Worm (Caenorhabditis elegans) whole organism, L2 larva: ENCODE measurements around the gene vps-45.

ENCODE experiments used
- C34F6.9 ChIP-seq: fragments of 150-350 bp; optimal IDR thresholded peaks from 2 replicates; lab custom pipeline; 2014; ENCODE audit warnings: missing biosample characterization, missing genetic modification characterization
- F13H6.1 ChIP-seq: sonication (generic microtip); optimal IDR thresholded peaks from 2 replicates; lab custom pipeline; 2016; ENCODE audit warnings: missing genetic modification characterization, missing compliant biosample characterization
- R02D3.7 ChIP-seq: fragments of 150-350 bp; optimal IDR thresholded peaks from 2 replicates; lab custom pipeline; 2014; ENCODE audit warnings: missing biosample characterization, missing genetic modification characterization
- Y55F3AM.14 ChIP-seq: fragments of 200-800 bp; sonication (Bioruptor generic); optimal IDR thresholded peaks from 2 replicates; lab custom pipeline; 2018; ENCODE audit warnings: mild to moderate bottlenecking, missing genetic modification characterization, missing compliant biosample characterization
- ZK546.5 ChIP-seq: sonication (generic microtip); optimal IDR thresholded peaks from 2 replicates; lab custom pipeline; 2017; ENCODE audit warnings: missing biosample characterization, missing genetic modification characterization
- alr-1 ChIP-seq: fragments of 150-350 bp; optimal IDR thresholded peaks from 2 replicates; lab custom pipeline; 2014; ENCODE audit warnings: missing biosample characterization, missing genetic modification characterization
- aly-2 ChIP-seq: fragments of 150-350 bp; optimal IDR thresholded peaks from 2 replicates; lab custom pipeline; 2014; ENCODE audit warnings: missing biosample characterization, missing genetic modification characterization
- ama-1 ChIP-seq: fragments of 150-350 bp; optimal IDR thresholded peaks from 2 replicates; lab custom pipeline; 2018; ENCODE audit warnings: inconsistent platforms
- blmp-1 ChIP-seq: sonication (generic microtip); optimal IDR thresholded peaks from 2 replicates; lab custom pipeline; 2017; ENCODE audit warnings: missing genetic modification characterization, mild to moderate bottlenecking, missing compliant biosample characterization, antibody characterized with exemption, moderate library complexity; ENCODE audit not compliant: insufficient read depth
- ceh-16 ChIP-seq: fragments of 150-350 bp; optimal IDR thresholded peaks from 2 replicates; lab custom pipeline; 2014; ENCODE audit warnings: missing biosample characterization, missing genetic modification characterization
- ceh-82 ChIP-seq: fragments of 150-350 bp; optimal IDR thresholded peaks from 2 replicates; lab custom pipeline; 2014; ENCODE audit warnings: missing biosample characterization, missing genetic modification characterization
- crh-2 ChIP-seq: sonication (generic microtip); optimal IDR thresholded peaks from 2 replicates; lab custom pipeline; 2017; ENCODE audit warnings: missing biosample characterization, missing genetic modification characterization
- dmd-4 ChIP-seq: sonication (generic microtip); optimal IDR thresholded peaks from 2 replicates; lab custom pipeline; 2017; ENCODE audit warnings: missing biosample characterization, missing genetic modification characterization
- egl-27 ChIP-seq: sonication (generic microtip); optimal IDR thresholded peaks from 3 replicates; lab custom pipeline; 2017; ENCODE audit warnings: missing biosample characterization, missing genetic modification reagents, missing genetic modification characterization
- elt-1 ChIP-seq: fragments of 150-350 bp; optimal IDR thresholded peaks from 2 replicates; lab custom pipeline; 2014; ENCODE audit warnings: missing biosample characterization, missing genetic modification characterization
- elt-3 ChIP-seq: sonication (generic microtip); optimal IDR thresholded peaks from 2 replicates; lab custom pipeline; 2017; ENCODE audit warnings: missing biosample characterization, missing genetic modification characterization
- fos-1 ChIP-seq: fragments of 150-350 bp; optimal IDR thresholded peaks from 2 replicates; lab custom pipeline; 2014; ENCODE audit warnings: missing biosample characterization, missing genetic modification characterization
- gmeb-1 ChIP-seq: fragments of 150-350 bp; optimal IDR thresholded peaks from 2 replicates; lab custom pipeline; 2014; ENCODE audit warnings: missing biosample characterization, missing genetic modification characterization
- lin-11 ChIP-seq: fragments of 150-350 bp; sonication (generic microtip); optimal IDR thresholded peaks from 2 replicates; lab custom pipeline; 2014; ENCODE audit warnings: missing biosample characterization, missing genetic modification characterization, inconsistent platforms, mixed read lengths
- lin-13 ChIP-seq: fragments of 150-350 bp; optimal IDR thresholded peaks from 2 replicates; lab custom pipeline; 2014; ENCODE audit warnings: missing biosample characterization, missing genetic modification reagents, missing genetic modification characterization
- lin-39 ChIP-seq: fragments of 150-350 bp; optimal IDR thresholded peaks from 2 replicates; lab custom pipeline; 2014; ENCODE audit warnings: missing biosample characterization, missing genetic modification reagents, missing genetic modification characterization
- lsy-2 ChIP-seq, 2 experiments: fragments of 150-350 bp in 1 of 2; sonication (generic microtip) in 1 of 2; optimal IDR thresholded peaks; 2 replicates each; lab custom pipeline; 2014 to 2017; ENCODE audit warnings: missing biosample characterization in 2 of 2, missing genetic modification characterization in 2 of 2
- mab-5 ChIP-seq: fragments of 150-350 bp; optimal IDR thresholded peaks from 2 replicates; lab custom pipeline; 2014; ENCODE audit warnings: missing biosample characterization, missing genetic modification characterization
- mbf-1 ChIP-seq: sonication (generic microtip); optimal IDR thresholded peaks from 2 replicates; lab custom pipeline; 2017; ENCODE audit warnings: missing biosample characterization, missing genetic modification characterization
- mdl-1 ChIP-seq, 2 experiments: fragments of 150-350 bp in 1 of 2; sonication (generic microtip) in 1 of 2; optimal IDR thresholded peaks; 2 replicates each; lab custom pipeline; 2017; ENCODE audit warnings: missing biosample characterization in 2 of 2, missing genetic modification characterization in 2 of 2
- nhr-10 ChIP-seq: sonication (generic microtip); optimal IDR thresholded peaks from 2 replicates; lab custom pipeline; 2017; ENCODE audit warnings: missing biosample characterization, missing genetic modification characterization
- nhr-11 ChIP-seq: fragments of 150-350 bp; optimal IDR thresholded peaks from 2 replicates; lab custom pipeline; 2014; ENCODE audit warnings: missing biosample characterization, missing genetic modification characterization
- nhr-12 ChIP-seq: fragments of 150-350 bp; optimal IDR thresholded peaks from 2 replicates; lab custom pipeline; 2014; ENCODE audit warnings: missing biosample characterization, missing genetic modification characterization
- nhr-129 ChIP-seq: fragments of 150-350 bp; optimal IDR thresholded peaks from 2 replicates; lab custom pipeline; 2014; ENCODE audit warnings: missing biosample characterization, missing genetic modification characterization
- nhr-21 ChIP-seq: fragments of 150-350 bp; optimal IDR thresholded peaks from 2 replicates; lab custom pipeline; 2014; ENCODE audit warnings: missing biosample characterization, missing genetic modification characterization
- nhr-23 ChIP-seq: fragments of 150-350 bp; optimal IDR thresholded peaks from 2 replicates; lab custom pipeline; 2014; ENCODE audit warnings: missing biosample characterization, missing genetic modification reagents, missing genetic modification characterization
- nhr-237 ChIP-seq: fragments of 150-350 bp; optimal IDR thresholded peaks from 2 replicates; lab custom pipeline; 2014; ENCODE audit warnings: missing biosample characterization, missing genetic modification characterization
- nhr-25 ChIP-seq: fragments of 150-350 bp; sonication (generic microtip); optimal IDR thresholded peaks from 3 replicates; lab custom pipeline; 2014; ENCODE audit warnings: missing biosample characterization, missing genetic modification characterization
- nhr-6 ChIP-seq: fragments of 150-350 bp; optimal IDR thresholded peaks from 2 replicates; lab custom pipeline; 2014; ENCODE audit warnings: missing biosample characterization, missing genetic modification characterization
- nhr-77 ChIP-seq: fragments of 150-350 bp; optimal IDR thresholded peaks from 2 replicates; lab custom pipeline; 2014; ENCODE audit warnings: missing biosample characterization, missing genetic modification characterization
- peb-1 ChIP-seq: fragments of 150-350 bp; optimal IDR thresholded peaks from 2 replicates; lab custom pipeline; 2014; ENCODE audit warnings: missing biosample characterization, missing genetic modification characterization
- sem-4 ChIP-seq: fragments of 150-350 bp; optimal IDR thresholded peaks from 2 replicates; lab custom pipeline; 2014; ENCODE audit warnings: missing biosample characterization, missing genetic modification reagents, missing genetic modification characterization
- skn-1 ChIP-seq: sonication (generic microtip); optimal IDR thresholded peaks from 2 replicates; lab custom pipeline; 2017; ENCODE audit warnings: missing biosample characterization, missing genetic modification characterization
- sma-3 ChIP-seq: sonication (generic microtip); optimal IDR thresholded peaks from 2 replicates; lab custom pipeline; 2016; ENCODE audit warnings: missing genetic modification reagents, missing genetic modification characterization, missing compliant biosample characterization
- sma-9 ChIP-seq, 2 experiments: fragments of 150-350 bp in 1 of 2; sonication (generic microtip) in 1 of 2; optimal IDR thresholded peaks; 2 replicates each; lab custom pipeline; 2014 to 2016; ENCODE audit warnings: missing genetic modification characterization in 2 of 2, mild to moderate bottlenecking in 1 of 2, missing biosample characterization in 1 of 2, missing compliant biosample characterization in 1 of 2, missing genetic modification reagents in 1 of 2, moderate library complexity in 1 of 2
- snpc-4 ChIP-seq: fragments of 150-350 bp; optimal IDR thresholded peaks from 2 replicates; lab custom pipeline; 2014; ENCODE audit warnings: missing biosample characterization, missing genetic modification characterization
- unc-39 ChIP-seq: fragments of 150-350 bp; optimal IDR thresholded peaks from 2 replicates; lab custom pipeline; 2014; ENCODE audit warnings: missing biosample characterization, missing genetic modification characterization
- unc-55 ChIP-seq: fragments of 150-350 bp; sonication (generic microtip); optimal IDR thresholded peaks from 3 replicates; lab custom pipeline; 2014; ENCODE audit warnings: missing biosample characterization, missing genetic modification reagents, missing genetic modification characterization
- unc-62 ChIP-seq: fragments of 150-350 bp; optimal IDR thresholded peaks from 2 replicates; lab custom pipeline; 2014; ENCODE audit warnings: missing biosample characterization, missing genetic modification reagents, missing genetic modification characterization
- zag-1 ChIP-seq: fragments of 150-350 bp; optimal IDR thresholded peaks from 2 replicates; lab custom pipeline; 2014; ENCODE audit warnings: missing biosample characterization, missing genetic modification characterization
- ztf-1 ChIP-seq: fragments of 200-800 bp; sonication (Bioruptor generic); conservative IDR thresholded peaks from 2 replicates; pipeline ENCODE4 v1.3.6; 2022; ENCODE audit warnings: missing genetic modification characterization, missing compliant biosample characterization
- ztf-11 ChIP-seq: sonication (generic microtip); optimal IDR thresholded peaks from 2 replicates; lab custom pipeline; 2017; ENCODE audit warnings: missing biosample characterization, missing genetic modification characterization
- ztf-4 ChIP-seq: fragments of 150-350 bp; optimal IDR thresholded peaks from 2 replicates; lab custom pipeline; 2014; ENCODE audit warnings: missing biosample characterization, missing genetic modification characterization

Gene vps-45

DNA sequence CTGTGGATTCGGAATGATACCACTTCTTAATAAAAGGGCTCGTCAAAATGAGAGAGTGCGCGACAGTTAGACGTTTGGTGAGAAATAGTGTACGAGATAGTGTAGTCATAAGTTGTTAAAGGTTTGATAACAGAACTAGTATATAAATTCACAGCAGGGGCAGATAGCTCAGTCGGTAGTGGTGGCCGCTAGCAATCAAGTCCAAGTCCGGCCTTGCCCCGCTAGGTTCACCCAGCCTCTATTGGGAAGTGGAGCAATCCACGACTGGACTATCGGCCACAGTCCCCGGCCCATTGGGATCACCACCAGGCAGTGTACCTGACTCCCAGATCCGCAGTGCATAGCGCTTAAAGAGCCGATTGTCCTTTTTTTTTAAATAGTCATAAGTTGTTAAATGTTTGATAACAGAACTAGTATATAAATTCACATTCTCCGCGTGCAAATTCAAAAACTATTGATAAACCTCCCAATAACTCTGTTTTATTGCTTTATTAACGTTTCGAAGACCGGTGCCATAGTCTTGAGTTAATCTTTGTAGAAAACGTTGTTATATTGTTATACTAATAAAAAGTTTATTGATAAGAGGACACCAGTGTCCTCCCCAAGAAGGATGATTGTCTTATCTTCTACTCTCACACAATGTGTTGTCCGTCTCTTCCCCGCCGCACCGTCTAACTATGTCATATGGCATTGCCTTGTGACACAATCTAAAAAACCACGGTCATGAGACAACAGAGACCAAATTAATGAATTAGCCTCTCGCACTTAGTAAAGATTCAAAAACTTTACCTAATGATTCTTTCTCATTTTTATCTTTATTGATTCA is 36.2 kb upstream of the vps-45 start:
- TF ChIP-seq skn-1 (tag; lab: Kevin White, UChicago): no peak
- TF ChIP-seq nhr-21 (tag; lab: Kevin White, UChicago): peak; percentile 80
- TF ChIP-seq lin-39 (tag; lab: Kevin White, UChicago): no peak
- TF ChIP-seq ceh-82: no peak
- TF ChIP-seq fos-1 (tag; lab: Kevin White, UChicago): peak; percentile 73
- TF ChIP-seq mbf-1 (tag; lab: Kevin White, UChicago): no peak
- TF ChIP-seq lin-11 (tag; lab: Kevin White, UChicago): no peak
- no peak for TF ChIP-seq ztf-4 (tag; lab: Kevin White, UChicago)
- peak; percentile 23 for TF ChIP-seq C34F6.9
- TF ChIP-seq blmp-1 (tag; lab: Kevin White, UChicago): peak; percentile 20
- TF ChIP-seq ZK546.5: no peak
- no peak for TF ChIP-seq Y55F3AM.14 (GFP tag; lab: Kevin White, UChicago)
- TF ChIP-seq nhr-11 (tag; lab: Kevin White, UChicago): no peak
- no peak for TF ChIP-seq aly-2 (tag; lab: Kevin White, UChicago)
- TF ChIP-seq sma-3 (GFP tag; lab: Kevin White, UChicago): peak; percentile 77
- no peak for TF ChIP-seq ceh-16 (tag; lab: Kevin White, UChicago)
- peak; percentile 70 for TF ChIP-seq nhr-129 (tag; lab: Kevin White, UChicago)
- no peak for TF ChIP-seq lin-13 (GFP tag; lab: Kevin White, UChicago)
- TF ChIP-seq ztf-11 (tag; lab: Kevin White, UChicago): no peak
- peak in 1 of 2 experiments; percentile 8 for TF ChIP-seq lsy-2 (tag; optimal IDR thresholded peaks at IDR 0.05; lab: Kevin White, UChicago)
- TF ChIP-seq mdl-1 (tag; optimal IDR thresholded peaks at IDR 0.05; lab: Kevin White, UChicago): no peak
- no peak for TF ChIP-seq unc-62 (GFP tag; lab: Kevin White, UChicago)
- TF ChIP-seq ztf-1: no peak
- TF ChIP-seq sma-9 (GFP tag; optimal IDR thresholded peaks at IDR 0.05; lab: Kevin White, UChicago): peak; percentile 70
- TF ChIP-seq sma-9 (tag; optimal IDR thresholded peaks at IDR 0.05; lab: Kevin White, UChicago): no peak
- TF ChIP-seq zag-1 (tag; lab: Kevin White, UChicago): no peak
- no peak for TF ChIP-seq R02D3.7 (tag; lab: Kevin White, UChicago)
- no peak for TF ChIP-seq unc-55
- TF ChIP-seq elt-1: no peak
- TF ChIP-seq nhr-237 (tag; lab: Kevin White, UChicago): no peak
- no peak for TF ChIP-seq snpc-4 (tag; lab: Kevin White, UChicago)
- no peak for TF ChIP-seq mab-5
- TF ChIP-seq ama-1 (lab: Kevin White, UChicago): peak; percentile 28
- TF ChIP-seq nhr-77 (tag; lab: Kevin White, UChicago): no peak
- peak; percentile 38 for TF ChIP-seq nhr-6 (tag; lab: Kevin White, UChicago)
- no peak for TF ChIP-seq sem-4
- no peak for TF ChIP-seq alr-1 (tag; lab: Kevin White, UChicago)
- no peak for TF ChIP-seq nhr-23 (tag; lab: Kevin White, UChicago)
- no peak for TF ChIP-seq elt-3 (tag; lab: Kevin White, UChicago)
- TF ChIP-seq nhr-10: no peak
- TF ChIP-seq nhr-25 (tag; lab: Kevin White, UChicago): peak; percentile 72
- peak; percentile 72 for TF ChIP-seq gmeb-1 (tag; lab: Kevin White, UChicago)
- TF ChIP-seq unc-39 (tag; lab: Kevin White, UChicago): no peak
- TF ChIP-seq crh-2 (tag; lab: Kevin White, UChicago): peak; percentile 79
- no peak for TF ChIP-seq peb-1
- TF ChIP-seq F13H6.1 (tag; lab: Kevin White, UChicago): peak; percentile 49
- no peak for TF ChIP-seq dmd-4 (tag; lab: Kevin White, UChicago)
- no peak for TF ChIP-seq nhr-12 (tag; lab: Kevin White, UChicago)
- peak; percentile 37 for TF ChIP-seq egl-27 (tag; lab: Kevin White, UChicago)
